Worm (Caenorhabditis elegans) whole organism, L1 larva: ENCODE measurements around the gene clc-28.

Experiments used
- C04F5.9 ChIP-seq: sonication (generic microtip); optimal IDR thresholded peaks from 2 replicates; lab custom pipeline; 2016; ENCODE audit warnings: missing genetic modification characterization, missing compliant biosample characterization
- C16A3.4 ChIP-seq: fragments of 150-350 bp; optimal IDR thresholded peaks from 2 replicates; lab custom pipeline; 2014; ENCODE audit warnings: missing biosample characterization, missing genetic modification characterization
- aha-1 ChIP-seq: fragments of 150-350 bp; optimal IDR thresholded peaks from 2 replicates; lab custom pipeline; 2014; ENCODE audit warnings: missing biosample characterization, missing genetic modification characterization
- alr-1 ChIP-seq: fragments of 200-800 bp; sonication (Bioruptor generic); optimal IDR thresholded peaks from 2 replicates; lab custom pipeline; 2018; ENCODE audit warnings: borderline replicate concordance, mild to moderate bottlenecking, missing genetic modification characterization, missing compliant biosample characterization
- aly-2 ChIP-seq: fragments of 150-350 bp; optimal IDR thresholded peaks from 2 replicates; lab custom pipeline; 2014; ENCODE audit warnings: missing biosample characterization, missing genetic modification characterization
- blmp-1 ChIP-seq: fragments of 150-350 bp; optimal IDR thresholded peaks from 2 replicates; lab custom pipeline; 2014; ENCODE audit warnings: missing biosample characterization, missing genetic modification characterization
- ceh-8 ChIP-seq: fragments of 200-800 bp; sonication (Bioruptor generic); optimal IDR thresholded peaks from 2 replicates; lab custom pipeline; 2018; ENCODE audit warnings: mild to moderate bottlenecking, missing genetic modification characterization, moderate library complexity, missing compliant biosample characterization
- ceh-82 ChIP-seq, 3 experiments: fragments of 150-350 bp in 1 of 3; sonication (generic microtip) in 2 of 3; optimal IDR thresholded peaks; 2 replicates each; lab custom pipeline; 2014 to 2017; ENCODE audit warnings: missing biosample characterization in 3 of 3, missing genetic modification characterization in 3 of 3
- ces-1 ChIP-seq: fragments of 150-350 bp; optimal IDR thresholded peaks from 2 replicates; lab custom pipeline; 2014; ENCODE audit warnings: missing biosample characterization, missing genetic modification reagents, missing genetic modification characterization
- dpl-1 ChIP-seq, 3 experiments: fragments of 150-350 bp in 2 of 3; sonication (generic microtip) in 1 of 3; optimal IDR thresholded peaks; 2 replicates each; lab custom pipeline; 2014 to 2017; ENCODE audit warnings: missing biosample characterization in 3 of 3, missing genetic modification characterization in 3 of 3, missing genetic modification reagents in 3 of 3
- efl-1 ChIP-seq, 4 experiments: fragments of 150-350 bp; optimal IDR thresholded peaks in 3 of 4; peaks in 1 of 4; 1 replicate in 1 of 4; 2 replicates in 3 of 4; lab custom pipeline; 2014; ENCODE audit warnings: missing biosample characterization in 2 of 4, missing genetic modification characterization in 2 of 4, missing genetic modification reagents in 2 of 4
- egl-27 ChIP-seq, 2 experiments: fragments of 150-350 bp in 1 of 2; sonication (generic microtip); optimal IDR thresholded peaks; 3 replicates each; lab custom pipeline; 2017 to 2018; ENCODE audit warnings: missing biosample characterization in 2 of 2, missing genetic modification characterization in 2 of 2, missing genetic modification reagents in 2 of 2
- elt-2 ChIP-seq: sonication (generic microtip); optimal IDR thresholded peaks from 2 replicates; lab custom pipeline; 2016; ENCODE audit warnings: missing genetic modification characterization, mild to moderate bottlenecking, inconsistent platforms, missing compliant biosample characterization, missing genetic modification reagents
- elt-3 ChIP-seq, 6 experiments: fragments of 150-350 bp in 1 of 6; sonication (generic microtip); optimal IDR thresholded peaks; 2 replicates each; lab custom pipeline; 2017 to 2018; ENCODE audit warnings: missing biosample characterization in 6 of 6, missing genetic modification characterization in 6 of 6, inconsistent platforms in 1 of 6
- fkh-10 ChIP-seq: sonication (generic microtip); optimal IDR thresholded peaks from 2 replicates; lab custom pipeline; 2017; ENCODE audit warnings: missing biosample characterization, missing genetic modification reagents, missing genetic modification characterization
- fkh-8 ChIP-seq: sonication (generic microtip); optimal IDR thresholded peaks from 2 replicates; lab custom pipeline; 2016; ENCODE audit warnings: mild to moderate bottlenecking, missing genetic modification characterization, missing compliant biosample characterization
- hlh-17 ChIP-seq: fragments of 200-800 bp; sonication (Bioruptor generic); optimal IDR thresholded peaks from 2 replicates; lab custom pipeline; 2018; ENCODE audit warnings: missing genetic modification characterization, mild to moderate bottlenecking, missing compliant biosample characterization, moderate library complexity, borderline replicate concordance
- isw-1 ChIP-seq: fragments of 200-800 bp; sonication (Bioruptor generic); IDR thresholded peaks from 2 replicates; pipeline ENCODE4 v1.3.6; 2022; ENCODE audit warnings: missing genetic modification characterization, missing compliant biosample characterization
- jun-1 ChIP-seq: fragments of 150-350 bp; optimal IDR thresholded peaks from 2 replicates; lab custom pipeline; 2014; ENCODE audit warnings: missing biosample characterization, missing genetic modification reagents, missing genetic modification characterization
- lin-13 ChIP-seq: fragments of 150-350 bp; optimal IDR thresholded peaks from 2 replicates; lab custom pipeline; 2014; ENCODE audit warnings: missing biosample characterization, missing genetic modification reagents, missing genetic modification characterization
- lin-15B ChIP-seq: fragments of 150-350 bp; sonication (generic microtip); optimal IDR thresholded peaks from 3 replicates; lab custom pipeline; 2014; ENCODE audit warnings: missing biosample characterization, missing genetic modification characterization
- lin-35 ChIP-seq, 2 experiments: fragments of 150-350 bp; optimal IDR thresholded peaks; 2 replicates each; lab custom pipeline; 2014; ENCODE audit warnings: missing biosample characterization in 2 of 2, missing genetic modification characterization in 2 of 2, missing genetic modification reagents in 2 of 2
- lir-3 ChIP-seq: sonication (generic microtip); optimal IDR thresholded peaks from 2 replicates; lab custom pipeline; 2016; ENCODE audit warnings: mild to moderate bottlenecking, missing genetic modification characterization, moderate library complexity, missing compliant biosample characterization; ENCODE audit not compliant: poor library complexity
- mab-9 ChIP-seq: fragments of 200-800 bp; sonication (Bioruptor generic); IDR thresholded peaks from 2 replicates; pipeline ENCODE4 v1.3.6; 2022; ENCODE audit warnings: missing genetic modification reagents, missing genetic modification characterization, missing compliant biosample characterization
- mef-2 ChIP-seq: fragments of 150-350 bp; optimal IDR thresholded peaks from 2 replicates; lab custom pipeline; 2014; ENCODE audit warnings: missing biosample characterization, missing genetic modification characterization
- mep-1 ChIP-seq: fragments of 150-350 bp; optimal IDR thresholded peaks from 2 replicates; lab custom pipeline; 2014; ENCODE audit warnings: missing biosample characterization, missing genetic modification characterization
- nhr-71 ChIP-seq: sonication (generic microtip); optimal IDR thresholded peaks from 2 replicates; lab custom pipeline; 2016; ENCODE audit warnings: mild to moderate bottlenecking, missing genetic modification characterization, moderate library complexity, missing compliant biosample characterization
- nhr-85 ChIP-seq: sonication (generic microtip); peaks from one replicate; lab custom pipeline; 2016; ENCODE audit warnings: missing genetic modification characterization, inconsistent platforms, missing compliant biosample characterization
- nhr-90 ChIP-seq: sonication (generic microtip); optimal IDR thresholded peaks from 2 replicates; lab custom pipeline; 2016; ENCODE audit warnings: mild to moderate bottlenecking, missing genetic modification characterization, missing compliant biosample characterization; ENCODE audit not compliant: poor library complexity
- pag-3 ChIP-seq: sonication (generic microtip); optimal IDR thresholded peaks from 2 replicates; lab custom pipeline; 2017; ENCODE audit warnings: missing genetic modification characterization, mild to moderate bottlenecking, missing compliant biosample characterization, antibody characterized with exemption, borderline replicate concordance; ENCODE audit not compliant: insufficient read depth
- rnt-1 ChIP-seq: sonication (generic microtip); optimal IDR thresholded peaks from 2 replicates; lab custom pipeline; 2016; ENCODE audit warnings: mild to moderate bottlenecking, missing genetic modification characterization, moderate library complexity, missing compliant biosample characterization
- skn-1 ChIP-seq: fragments of 150-350 bp; optimal IDR thresholded peaks from 2 replicates; lab custom pipeline; 2014; ENCODE audit warnings: missing biosample characterization, missing genetic modification characterization
- snpc-4 ChIP-seq: fragments of 150-350 bp; optimal IDR thresholded peaks from 2 replicates; lab custom pipeline; 2014; ENCODE audit warnings: missing biosample characterization, missing genetic modification characterization
- sox-4 ChIP-seq: sonication (generic microtip); optimal IDR thresholded peaks from 2 replicates; lab custom pipeline; 2016; ENCODE audit warnings: missing genetic modification characterization, missing compliant biosample characterization
- vab-15 ChIP-seq: sonication (generic microtip); optimal IDR thresholded peaks from 2 replicates; lab custom pipeline; 2017; ENCODE audit warnings: missing genotype, mild to moderate bottlenecking, missing genetic modification characterization, missing compliant biosample characterization
- zag-1 ChIP-seq: fragments of 150-350 bp; optimal IDR thresholded peaks from 2 replicates; lab custom pipeline; 2014; ENCODE audit warnings: missing biosample characterization, missing genetic modification characterization
- zip-4 ChIP-seq: fragments of 200-800 bp; sonication (Bioruptor generic); optimal IDR thresholded peaks from 2 replicates; lab custom pipeline; 2018; ENCODE audit warnings: mild to moderate bottlenecking, missing genetic modification characterization, moderate library complexity, missing compliant biosample characterization
- ztf-4 ChIP-seq: fragments of 150-350 bp; optimal IDR thresholded peaks from 2 replicates; lab custom pipeline; 2014; ENCODE audit warnings: missing biosample characterization, missing genetic modification characterization

The clc-28 gene

ce11 chrIII:8356407-8356881 is 17.2 kb upstream of the clc-28 start (continued):
- no peak for TF ChIP-seq mab-9 (GFP tag; lab: Robert Waterston, UW)
- peak; percentile 29 for TF ChIP-seq mef-2 (tag; lab: Kevin White, UChicago)
- TF ChIP-seq ces-1 (GFP tag; lab: Kevin White, UChicago): no peak
- TF ChIP-seq elt-2 (tag; lab: Kevin White, UChicago): peak; percentile 2
- TF ChIP-seq blmp-1 (tag; lab: Kevin White, UChicago): peak; percentile 74
- TF ChIP-seq efl-1 (optimal IDR thresholded peaks at IDR 0.05; lab: Kevin White, UChicago): peak; percentile 72 to 85
- peak; percentile 53 to 54 for TF ChIP-seq efl-1 (GFP tag; optimal IDR thresholded peaks at IDR 0.05 in 1 of 2; lab: Kevin White, UChicago)
- peak; percentile 50 for TF ChIP-seq jun-1 (tag; lab: Kevin White, UChicago)
- TF ChIP-seq lin-35 (GFP tag; optimal IDR thresholded peaks at IDR 0.05; lab: Kevin White, UChicago): peak; percentile 61 to 80
- TF ChIP-seq C04F5.9 (tag; lab: Kevin White, UChicago): peak; percentile 39
- TF ChIP-seq hlh-17: no peak
- peak; percentile 63 for TF ChIP-seq nhr-90 (tag; lab: Kevin White, UChicago)
- TF ChIP-seq zag-1 (tag; lab: Kevin White, UChicago): peak; percentile 3
- TF ChIP-seq snpc-4 (tag; lab: Kevin White, UChicago): peak; percentile 26
- no peak for TF ChIP-seq pag-3 (tag; lab: Kevin White, UChicago)
- peak; percentile 46 for TF ChIP-seq lin-15B
- peak; percentile 68 for TF ChIP-seq fkh-10 (GFP tag; lab: Kevin White, UChicago)
- peak; percentile 19 for TF ChIP-seq skn-1 (tag; lab: Kevin White, UChicago)
- TF ChIP-seq nhr-85 (tag; lab: Kevin White, UChicago): peak; percentile 84
- peak; percentile 63 for TF ChIP-seq lir-3 (tag; lab: Kevin White, UChicago)
- peak; percentile 10 for TF ChIP-seq zip-4 (GFP tag; lab: Kevin White, UChicago)
- peak; percentile 10 for TF ChIP-seq ceh-8
- TF ChIP-seq sox-4: no peak
- no peak for TF ChIP-seq aha-1 (tag; lab: Kevin White, UChicago)
- TF ChIP-seq dpl-1 (GFP tag; optimal IDR thresholded peaks at IDR 0.05; lab: Kevin White, UChicago): peak; percentile 47 to 68 (median 55)
- TF ChIP-seq lin-13 (GFP tag; lab: Kevin White, UChicago): peak; percentile 56
- peak in 1 of 2 experiments; percentile 4 for TF ChIP-seq egl-27 (tag; optimal IDR thresholded peaks at IDR 0.05; lab: Kevin White, UChicago)
- peak; percentile 15 to 61 (median 54) for TF ChIP-seq ceh-82 (tag; optimal IDR thresholded peaks at IDR 0.05; lab: Kevin White, UChicago)
- peak; percentile 17; the same call in 1 of the 2 replicates for TF ChIP-seq isw-1 (GFP tag; lab: Robert Waterston, UW)
- TF ChIP-seq mep-1 (tag; lab: Kevin White, UChicago): peak; percentile 82
- peak; percentile 69 for TF ChIP-seq ztf-4 (tag; lab: Kevin White, UChicago)
- peak; percentile 77 for TF ChIP-seq aly-2 (tag; lab: Kevin White, UChicago)
- no peak for TF ChIP-seq vab-15 (tag; lab: Kevin White, UChicago)
- peak; percentile 80 for TF ChIP-seq fkh-8 (tag; lab: Kevin White, UChicago)
- peak; percentile 87 for TF ChIP-seq nhr-71 (tag; lab: Kevin White, UChicago)
- peak in 2 of 6 experiments; percentile 5 to 24 for TF ChIP-seq elt-3 (tag; optimal IDR thresholded peaks at IDR 0.05; lab: Kevin White, UChicago)
- TF ChIP-seq C16A3.4 (tag; lab: Kevin White, UChicago): peak; percentile 69
- peak; percentile 65 for TF ChIP-seq rnt-1 (tag; lab: Kevin White, UChicago)

- TF ChIP-seq alr-1 (tag; lab: Kevin White, UChicago): no peak
- TF ChIP-seq, all 84 proteins: peak for 0
Measured at ce11 chrIII:8355462-8355815, 16.2 kb upstream of the clc-28 start.
